Worm (Caenorhabditis elegans) whole organism, L1 larva: ENCODE data around the gene Y22D7AL.7.

Experiments used
- ceh-82 ChIP-seq, 3 experiments: fragments of 150-350 bp in 1 of 3; sonication (generic microtip) in 2 of 3; optimal IDR thresholded peaks; 2 replicates each; lab custom pipeline; 2014 to 2017; ENCODE audit warnings: missing biosample characterization in 3 of 3, missing genetic modification characterization in 3 of 3
- nhr-84 ChIP-seq: sonication (generic microtip); optimal IDR thresholded peaks from 2 replicates; lab custom pipeline; 2017; ENCODE audit warnings: missing biosample characterization, missing genetic modification characterization
- sox-4 ChIP-seq: sonication (generic microtip); optimal IDR thresholded peaks from 2 replicates; lab custom pipeline; 2016; ENCODE audit warnings: missing genetic modification characterization, missing compliant biosample characterization

DNA sequence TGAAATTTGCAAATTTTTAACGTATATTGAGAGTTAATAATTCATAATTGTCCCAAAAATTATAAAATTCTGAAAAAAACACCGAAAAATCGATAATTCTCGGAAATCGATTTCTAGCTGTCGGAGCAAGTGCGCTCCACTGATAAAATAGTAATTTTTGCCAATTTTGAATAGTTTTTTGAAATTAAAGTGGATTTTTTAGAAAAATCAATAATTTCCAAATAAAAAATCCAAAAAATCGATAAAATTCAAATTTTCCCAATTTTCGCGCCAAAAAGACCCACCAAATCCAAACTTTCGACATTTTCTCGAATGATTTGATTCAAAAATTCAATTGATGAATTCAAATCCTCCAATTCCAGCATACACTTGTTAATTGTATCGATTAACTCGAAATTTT lies 34.4 kb downstream of the Y22D7AL.7 start:
- TF ChIP-seq nhr-84 (no peak), ceh-82 (tag; optimal IDR thresholded peaks at IDR 0.05; lab: Kevin White, UChicago) (no peak), sox-4 (tag; lab: Kevin White, UChicago) (no peak)
